Fruit fly (Drosophila melanogaster) whole organism, prepupa: ENCODE measurements around the gene CG4390.

Source experiments
- Blimp-1 ChIP-seq: fragments of 200-800 bp; sonication (Bioruptor generic); optimal IDR thresholded peaks from 3 replicates; lab custom pipeline; 2017; ENCODE audit warnings: missing biosample characterization, missing genetic modification characterization, mild to moderate bottlenecking, moderate library complexity, missing genetic modification reagents
- CG10631 ChIP-seq: fragments of 200-800 bp; sonication (Bioruptor generic); optimal IDR thresholded peaks from 2 replicates; lab custom pipeline; 2016; ENCODE audit warnings: missing biosample characterization, missing genetic modification characterization
- CG11762 ChIP-seq: fragments of 200-800 bp; sonication (Bioruptor generic); optimal IDR thresholded peaks from 3 replicates; lab custom pipeline; 2016; ENCODE audit warnings: missing biosample characterization, missing genetic modification characterization; ENCODE audit not compliant: insufficient read depth
- CG11902 ChIP-seq: fragments of 200-800 bp; sonication (Bioruptor generic); optimal IDR thresholded peaks from 3 replicates; lab custom pipeline; 2016; ENCODE audit warnings: missing biosample characterization, missing genetic modification characterization
- CG15336 ChIP-seq: fragments of 200-800 bp; sonication (Bioruptor generic); IDR thresholded peaks from 2 replicates; pipeline ENCODE4 v1.3.6; 2022; ENCODE audit warnings: missing biosample characterization, missing genetic modification characterization
- CG1621 ChIP-seq: fragments of 200-800 bp; sonication (Bioruptor generic); optimal IDR thresholded peaks from 3 replicates; lab custom pipeline; 2018; ENCODE audit warnings: missing biosample characterization, mild to moderate bottlenecking, missing genetic modification characterization
- CG16779 ChIP-seq: fragments of 200-800 bp; sonication (Bioruptor generic); optimal IDR thresholded peaks from 3 replicates; lab custom pipeline; 2017; ENCODE audit warnings: missing biosample characterization, mild to moderate bottlenecking, missing genetic modification characterization
- CG3032 ChIP-seq: fragments of 200-800 bp; optimal IDR thresholded peaks from 2 replicates; lab custom pipeline; 2019; ENCODE audit warnings: missing biosample characterization, mild to moderate bottlenecking, missing genetic modification characterization, moderate library complexity
- CG31627 ChIP-seq: fragments of 200-800 bp; sonication (Bioruptor generic); optimal IDR thresholded peaks from 3 replicates; lab custom pipeline; 2016; ENCODE audit warnings: missing biosample characterization, missing genetic modification characterization
- CG32006 ChIP-seq: fragments of 200-800 bp; sonication (Bioruptor generic); optimal IDR thresholded peaks from 3 replicates; lab custom pipeline; 2017; ENCODE audit warnings: missing biosample characterization, mild to moderate bottlenecking, missing genetic modification characterization
- CG34406 ChIP-seq: fragments of 200-800 bp; sonication (Bioruptor generic); optimal IDR thresholded peaks from 3 replicates; lab custom pipeline; 2016; ENCODE audit warnings: missing biosample characterization, missing genetic modification characterization
- CG3919 ChIP-seq: fragments of 200-800 bp; sonication (Bioruptor generic); optimal IDR thresholded peaks from 3 replicates; lab custom pipeline; 2016; ENCODE audit warnings: missing biosample characterization, missing genetic modification characterization
- CG4318 ChIP-seq: fragments of 200-800 bp; sonication (Bioruptor generic); optimal IDR thresholded peaks from 3 replicates; lab custom pipeline; 2017; ENCODE audit warnings: missing biosample characterization, mild to moderate bottlenecking, missing genetic modification characterization
- CG6276 ChIP-seq: fragments of 200-800 bp; sonication (Bioruptor generic); optimal IDR thresholded peaks from 2 replicates; lab custom pipeline; 2017; ENCODE audit warnings: missing biosample characterization, mild to moderate bottlenecking, missing genetic modification characterization
- CG6808 ChIP-seq: fragments of 200-800 bp; sonication (Bioruptor generic); optimal IDR thresholded peaks from 3 replicates; lab custom pipeline; 2017; ENCODE audit warnings: missing biosample characterization, missing genetic modification characterization, mild to moderate bottlenecking, moderate library complexity, missing genetic modification reagents
- CG7368 ChIP-seq: fragments of 200-800 bp; sonication (Bioruptor generic); optimal IDR thresholded peaks from 3 replicates; lab custom pipeline; 2016; ENCODE audit warnings: missing biosample characterization, missing genetic modification characterization
- CG8632 ChIP-seq: fragments of 200-800 bp; sonication (Bioruptor generic); optimal IDR thresholded peaks from 3 replicates; lab custom pipeline; 2016; ENCODE audit warnings: missing biosample characterization, missing genetic modification characterization
- CG9139 ChIP-seq: fragments of 200-800 bp; sonication (Bioruptor generic); optimal IDR thresholded peaks from 3 replicates; lab custom pipeline; 2017; ENCODE audit warnings: missing biosample characterization, mild to moderate bottlenecking, missing genetic modification characterization
- Eip75B ChIP-seq: fragments of 200-800 bp; sonication (Bioruptor generic); optimal IDR thresholded peaks from 3 replicates; lab custom pipeline; 2016; ENCODE audit warnings: missing biosample characterization, missing genetic modification characterization
- Eip78C ChIP-seq: fragments of 200-800 bp; sonication (Bioruptor generic); peaks from one replicate; lab custom pipeline; 2016; ENCODE audit warnings: missing biosample characterization, missing genetic modification characterization
- Eip93F ChIP-seq: fragments of 200-800 bp; sonication (Bioruptor generic); optimal IDR thresholded peaks from 2 replicates; lab custom pipeline; 2016; ENCODE audit warnings: missing biosample characterization, mild to moderate bottlenecking, missing genetic modification characterization
- Ets21C ChIP-seq: fragments of 200-800 bp; sonication (Bioruptor generic); optimal IDR thresholded peaks from 3 replicates; lab custom pipeline; 2016; ENCODE audit warnings: missing biosample characterization, missing genetic modification characterization
- Hr38 ChIP-seq: sonication (Bioruptor generic); optimal IDR thresholded peaks from 2 replicates; lab custom pipeline; 2016; ENCODE audit warnings: missing biosample characterization, missing genetic modification characterization
- Hr39 ChIP-seq: fragments of 200-800 bp; sonication (Bioruptor generic); optimal IDR thresholded peaks from 2 replicates; lab custom pipeline; 2016; ENCODE audit warnings: missing biosample characterization, missing genetic modification characterization
- Lpt ChIP-seq: fragments of 200-800 bp; sonication (Bioruptor generic); optimal IDR thresholded peaks from 3 replicates; lab custom pipeline; 2016; ENCODE audit warnings: missing biosample characterization, missing genetic modification characterization
- Met ChIP-seq: fragments of 200-800 bp; sonication (Bioruptor generic); optimal IDR thresholded peaks from 3 replicates; lab custom pipeline; 2016; ENCODE audit warnings: missing biosample characterization, missing genetic modification characterization
- OdsH ChIP-seq: fragments of 200-800 bp; sonication (Bioruptor generic); optimal IDR thresholded peaks from 3 replicates; lab custom pipeline; 2016; ENCODE audit warnings: missing biosample characterization, missing genetic modification characterization
- Smox ChIP-seq: fragments of 200-800 bp; sonication (Bioruptor generic); optimal IDR thresholded peaks from 3 replicates; lab custom pipeline; 2016; ENCODE audit warnings: missing biosample characterization, missing genetic modification characterization
- Sox102F ChIP-seq: fragments of 200-800 bp; sonication (Bioruptor generic); optimal IDR thresholded peaks from 2 replicates; lab custom pipeline; 2016; ENCODE audit warnings: missing biosample characterization, mild to moderate bottlenecking, missing genetic modification characterization
- Sox14 ChIP-seq: fragments of 200-800 bp; sonication (Bioruptor generic); optimal IDR thresholded peaks from 3 replicates; lab custom pipeline; 2016; ENCODE audit warnings: missing biosample characterization, missing genetic modification characterization
- Sox15 ChIP-seq: fragments of 200-800 bp; sonication (Bioruptor generic); optimal IDR thresholded peaks from 3 replicates; lab custom pipeline; 2016; ENCODE audit warnings: missing biosample characterization, missing genetic modification characterization
- achi ChIP-seq: fragments of 200-800 bp; sonication (Bioruptor generic); optimal IDR thresholded peaks from 3 replicates; lab custom pipeline; 2016; ENCODE audit warnings: missing biosample characterization, missing genetic modification characterization
- cyc ChIP-seq: fragments of 200-800 bp; sonication (Bioruptor generic); optimal IDR thresholded peaks from 3 replicates; lab custom pipeline; 2016; ENCODE audit warnings: missing biosample characterization, missing genetic modification characterization
- dac ChIP-seq: fragments of 200-800 bp; sonication (Bioruptor generic); optimal IDR thresholded peaks from 2 replicates; lab custom pipeline; 2017; ENCODE audit warnings: missing biosample characterization, mild to moderate bottlenecking, missing genetic modification characterization
- esn ChIP-seq: fragments of 200-800 bp; sonication (Bioruptor generic); optimal IDR thresholded peaks from 2 replicates; lab custom pipeline; 2016; ENCODE audit warnings: missing biosample characterization, mild to moderate bottlenecking, missing genetic modification characterization, moderate library complexity
- fd59A ChIP-seq: fragments of 200-800 bp; sonication (Bioruptor generic); optimal IDR thresholded peaks from 2 replicates; lab custom pipeline; 2017; ENCODE audit warnings: missing biosample characterization, mild to moderate bottlenecking, missing genetic modification characterization, missing genetic modification reagents
- fkh ChIP-seq: fragments of 200-800 bp; sonication (Bioruptor generic); optimal IDR thresholded peaks from 3 replicates; lab custom pipeline; 2017; ENCODE audit warnings: missing biosample characterization, mild to moderate bottlenecking, missing genetic modification characterization, moderate library complexity
- lz ChIP-seq: fragments of 200-800 bp; sonication (Bioruptor generic); optimal IDR thresholded peaks from 3 replicates; lab custom pipeline; 2016; ENCODE audit warnings: missing biosample characterization, missing genetic modification characterization
- pdm3 ChIP-seq: fragments of 200-800 bp; sonication (Bioruptor generic); optimal IDR thresholded peaks from 3 replicates; lab custom pipeline; 2016; ENCODE audit warnings: missing biosample characterization, missing genetic modification characterization
- salr ChIP-seq, 2 experiments: fragments of 200-800 bp; sonication (Bioruptor generic); optimal IDR thresholded peaks; 3 replicates each; lab custom pipeline; 2016 to 2018; ENCODE audit warnings: missing biosample characterization in 2 of 2, missing genetic modification characterization in 2 of 2, mild to moderate bottlenecking in 1 of 2
- spab ChIP-seq: fragments of 200-800 bp; sonication (Bioruptor generic); optimal IDR thresholded peaks from 2 replicates; lab custom pipeline; 2017; ENCODE audit warnings: missing biosample characterization, mild to moderate bottlenecking, missing genetic modification characterization, missing genetic modification reagents
- ss ChIP-seq, 2 experiments: fragments of 200-800 bp; sonication (Bioruptor generic); optimal IDR thresholded peaks; 2 replicates in 1 of 2; 3 replicates in 1 of 2; lab custom pipeline; 2017 to 2018; ENCODE audit warnings: mild to moderate bottlenecking in 2 of 2, missing biosample characterization in 2 of 2, missing genetic modification characterization in 2 of 2, moderate library complexity in 1 of 2
- svp ChIP-seq: fragments of 200-800 bp; sonication (Bioruptor generic); peaks from one replicate; lab custom pipeline; 2016; ENCODE audit warnings: missing biosample characterization, missing genetic modification characterization
- topi ChIP-seq: fragments of 200-800 bp; sonication (Bioruptor generic); optimal IDR thresholded peaks from 3 replicates; lab custom pipeline; 2016; ENCODE audit warnings: missing biosample characterization, missing genetic modification characterization
- vri ChIP-seq: fragments of 200-800 bp; sonication (Bioruptor generic); optimal IDR thresholded peaks from 3 replicates; lab custom pipeline; 2016; ENCODE audit warnings: missing biosample characterization, mild to moderate bottlenecking, missing genetic modification characterization

The CG4390 gene

dm6 chr3R:20031043-20031763 is 28.3 kb downstream of the CG4390 start, which contains the start of gene trem (continued):
- TF ChIP-seq CG32006 (GFP tag; lab: Kevin White, UChicago) (peak; percentile 88), Blimp-1 (peak; percentile 41), ss (GFP tag; optimal IDR thresholded peaks at IDR 0.05; lab: Kevin White, UChicago) (no peak), lz (peak; percentile 75), Eip78C (GFP tag; lab: Kevin White, UChicago) (peak; percentile 91), CG34406 (GFP tag; lab: Kevin White, UChicago) (peak; percentile 71), Hr38 (no peak), Sox14 (GFP tag; lab: Kevin White, UChicago) (peak; percentile 74), CG11902 (GFP tag; lab: Kevin White, UChicago) (peak; percentile 71), Sox102F (GFP tag; lab: Kevin White, UChicago) (no peak), CG11762 (GFP tag; lab: Kevin White, UChicago) (peak; percentile 76), CG1621 (no peak), CG9139 (GFP tag; lab: Kevin White, UChicago) (no peak), CG16779 (tag; lab: Kevin White, UChicago) (no peak), CG10631 (GFP tag; lab: Kevin White, UChicago) (peak; percentile 88), svp (GFP tag; lab: Kevin White, UChicago) (no peak), CG3919 (GFP tag; lab: Kevin White, UChicago) (no peak), CG6276 (GFP tag; lab: Kevin White, UChicago) (no peak), CG3032 (tag; lab: Kevin White, UChicago) (peak; percentile 79), achi (GFP tag; lab: Kevin White, UChicago) (peak; percentile 75), topi (peak; percentile 68)

DNA sequence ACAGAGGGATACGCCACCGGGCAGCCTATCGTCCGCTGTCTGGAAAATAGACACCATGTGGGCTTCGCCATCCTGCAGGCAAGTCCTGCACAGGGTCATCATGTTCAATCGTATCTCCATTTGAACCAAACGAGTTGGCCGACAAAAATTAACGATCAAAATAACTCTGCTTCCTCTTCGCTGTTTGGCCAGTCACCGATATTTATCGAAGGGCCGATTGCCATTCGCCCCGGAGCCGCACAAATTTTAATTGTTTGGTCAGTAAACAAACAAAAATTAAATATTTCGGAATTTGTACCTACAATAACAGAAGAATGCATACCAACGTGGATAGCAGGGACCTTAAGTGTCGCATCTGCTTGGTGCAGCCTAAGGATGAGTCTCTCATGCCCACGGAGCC is 31.7 kb downstream of the CG4390 start, which contains the start of the genes CG4424 and CG4854:
TSS of gene CG4424 (minus strand) at position 200 of the 400 bp plus-strand sequence.
TSS of gene CG4854 (plus strand) at position 218 of the 400 bp plus-strand sequence.
- TF ChIP-seq fkh (GFP tag; lab: Kevin White, UChicago) (peak; percentile 97), Met (no peak)

DNA sequence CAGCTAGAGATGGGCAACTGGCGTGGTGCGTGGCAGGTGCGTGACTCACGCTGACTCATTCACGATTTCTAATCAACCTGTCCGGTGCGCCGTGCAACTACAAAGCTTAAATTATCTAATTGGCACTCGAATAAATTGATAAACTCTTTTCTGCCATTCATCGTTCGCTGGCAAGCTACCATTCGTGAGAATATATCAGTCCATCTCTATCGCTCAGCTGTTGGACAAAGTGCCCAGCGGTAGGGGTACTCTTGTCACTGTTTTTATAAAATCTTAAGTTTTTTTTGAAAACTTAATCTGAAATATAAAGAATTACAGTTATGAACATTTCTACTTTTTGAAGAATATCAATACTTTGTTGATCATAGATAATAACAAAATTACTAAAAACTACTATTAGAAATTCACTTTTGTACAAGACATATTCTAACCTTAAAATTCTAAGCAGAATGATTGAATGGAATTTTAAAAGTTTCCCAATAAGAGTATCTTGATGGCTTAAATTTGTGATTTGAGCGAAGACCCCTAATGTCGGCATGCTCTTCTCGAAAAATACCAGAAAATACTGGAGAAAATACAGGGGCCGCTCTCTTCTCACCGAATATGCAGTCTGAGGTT is 38.3 kb downstream of the CG4390 start, which contains the start of the genes PIG-L and psidin:
TSS of gene PIG-L (minus strand) at position 187 of the 618 bp plus-strand sequence.
TSS of gene psidin (plus strand) at position 553 of the 618 bp plus-strand sequence.
- TF ChIP-seq CG32006 (GFP tag; lab: Kevin White, UChicago), result peak; percentile 90
- peak; percentile 52 for TF ChIP-seq Lpt
- TF ChIP-seq OdsH (GFP tag; lab: Kevin White, UChicago), result peak; percentile 87
- TF ChIP-seq Smox (GFP tag; lab: Kevin White, UChicago), result peak; percentile 89
- peak; percentile 84 for TF ChIP-seq lz
- no peak for TF ChIP-seq spab
- peak; percentile 59 for TF ChIP-seq dac
- no peak for TF ChIP-seq CG1621
- peak; percentile 87 for TF ChIP-seq Sox14 (GFP tag; lab: Kevin White, UChicago)
- peak; percentile 89 for TF ChIP-seq esn (GFP tag; lab: Kevin White, UChicago)
- peak; percentile 85 for TF ChIP-seq CG15336 (GFP tag; lab: Robert Waterston, UW)
- TF ChIP-seq Eip75B (GFP tag; lab: Kevin White, UChicago), result no peak
- peak; percentile 79 for TF ChIP-seq fd59A
- TF ChIP-seq CG10631 (GFP tag; lab: Kevin White, UChicago), result peak; percentile 85
- TF ChIP-seq CG16779 (tag; lab: Kevin White, UChicago), result no peak
- peak; percentile 64 for TF ChIP-seq cyc (GFP tag; lab: Kevin White, UChicago)
- TF ChIP-seq vri, result no peak
- TF ChIP-seq salr (GFP tag; optimal IDR thresholded peaks at IDR 0.05; lab: Kevin White, UChicago), result peak; percentile 45 to 87
- no peak for TF ChIP-seq fkh (GFP tag; lab: Kevin White, UChicago)
- peak; percentile 85 for TF ChIP-seq Hr39
- peak; percentile 8 for TF ChIP-seq Hr38
- TF ChIP-seq Ets21C (GFP tag; lab: Kevin White, UChicago), result peak; percentile 78
- TF ChIP-seq Sox15 (GFP tag; lab: Kevin White, UChicago), result peak; percentile 83
- TF ChIP-seq CG8632, result peak; percentile 89
- TF ChIP-seq CG31627 (GFP tag; lab: Kevin White, UChicago), result peak; percentile 92
- no peak for TF ChIP-seq Eip93F
- TF ChIP-seq pdm3, result peak; percentile 90
- TF ChIP-seq CG7368 (GFP tag; lab: Kevin White, UChicago), result no peak
- TF ChIP-seq CG4318, result peak; percentile 83
- TF ChIP-seq CG9139 (GFP tag; lab: Kevin White, UChicago), result no peak
- no peak for TF ChIP-seq CG6808
